Worm (Caenorhabditis elegans) whole organism, young adult: ENCODE results near the gene mtcu-2.

Experiments used
- ZK185.1 ChIP-seq: sonication (generic microtip); optimal IDR thresholded peaks from 2 replicates; lab custom pipeline; 2016; ENCODE audit warnings: mild to moderate bottlenecking, missing genetic modification characterization, missing compliant biosample characterization; ENCODE audit not compliant: poor library complexity, severe bottlenecking
- ceh-91 ChIP-seq: fragments of 200-800 bp; sonication (Bioruptor generic); IDR thresholded peaks from 2 replicates; pipeline ENCODE4 v1.3.6; 2022; ENCODE audit warnings: missing genetic modification reagents, missing genetic modification characterization, missing compliant biosample characterization

DNA sequence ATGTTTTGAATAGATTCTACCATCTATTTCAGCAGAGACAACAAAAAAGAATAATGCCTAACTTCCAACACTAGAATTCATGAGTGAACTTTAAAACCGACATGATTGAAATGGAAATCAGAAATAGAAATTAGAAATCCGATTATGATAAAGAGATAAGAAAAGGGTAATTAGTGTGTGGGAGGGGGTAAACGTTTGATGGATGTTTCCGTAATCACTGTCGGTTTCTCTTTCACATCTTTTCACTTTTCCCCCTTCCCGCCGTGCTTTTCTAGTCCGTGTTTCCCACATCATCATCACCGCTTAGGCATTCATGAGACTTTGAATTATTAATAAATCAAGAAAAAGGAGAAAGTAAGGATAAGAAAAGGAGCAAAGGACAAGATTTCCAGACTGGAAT lies 12.7 kb upstream of the mtcu-2 start:
- TF ChIP-seq ZK185.1 (tag; lab: Kevin White, UChicago) = no peak
- TF ChIP-seq ceh-91 (GFP tag; lab: Robert Waterston, UW) = no peak
